Worm (Caenorhabditis elegans) whole organism, late embryonic: ENCODE data around the gene epg-4.

ENCODE experiments used
- C38D4.7 ChIP-seq: fragments of 200-800 bp; sonication (Bioruptor generic); optimal IDR thresholded peaks from 2 replicates; lab custom pipeline; 2018; ENCODE audit warnings: mild to moderate bottlenecking, missing genetic modification characterization, moderate library complexity, missing compliant biosample characterization
- K02D7.2 ChIP-seq: sonication (generic microtip); optimal IDR thresholded peaks from 2 replicates; lab custom pipeline; 2017; ENCODE audit warnings: mild to moderate bottlenecking, missing genetic modification characterization, missing compliant biosample characterization
- ahr-1 ChIP-seq: sonication (generic microtip); optimal IDR thresholded peaks from 2 replicates; lab custom pipeline; 2016; ENCODE audit warnings: missing genetic modification characterization, missing compliant biosample characterization
- ama-1 ChIP-seq: fragments of 150-350 bp; optimal IDR thresholded peaks from 2 replicates; lab custom pipeline; 2014
- ceh-14 ChIP-seq: sonication (generic microtip); optimal IDR thresholded peaks from 2 replicates; lab custom pipeline; 2016; ENCODE audit warnings: missing genotype, missing genetic modification characterization, missing compliant biosample characterization
- ceh-18 ChIP-seq: sonication (generic microtip); optimal IDR thresholded peaks from 2 replicates; lab custom pipeline; 2016; ENCODE audit warnings: missing genetic modification characterization, missing compliant biosample characterization
- ceh-19 ChIP-seq: fragments of 200-800 bp; sonication (Bioruptor generic); optimal IDR thresholded peaks from 2 replicates; lab custom pipeline; 2018; ENCODE audit warnings: mild to moderate bottlenecking, missing genetic modification characterization, missing compliant biosample characterization
- ceh-24 ChIP-seq: sonication (generic microtip); optimal IDR thresholded peaks from 2 replicates; lab custom pipeline; 2016; ENCODE audit warnings: mild to moderate bottlenecking, missing genetic modification characterization, missing compliant biosample characterization
- ceh-31 ChIP-seq: sonication (generic microtip); optimal IDR thresholded peaks from 2 replicates; lab custom pipeline; 2016; ENCODE audit warnings: missing genetic modification characterization, missing compliant biosample characterization
- ceh-45 ChIP-seq: fragments of 200-800 bp; sonication (Bioruptor generic); IDR thresholded peaks from 2 replicates; pipeline ENCODE4 v1.3.6; 2022; ENCODE audit warnings: missing genetic modification reagents, missing genetic modification characterization, missing compliant biosample characterization
- ceh-6 ChIP-seq: fragments of 200-800 bp; sonication (Bioruptor generic); optimal IDR thresholded peaks from 2 replicates; lab custom pipeline; 2018; ENCODE audit warnings: mild to moderate bottlenecking, missing genetic modification characterization, missing compliant biosample characterization
- che-1 ChIP-seq: sonication (generic microtip); optimal IDR thresholded peaks from 2 replicates; lab custom pipeline; 2016; ENCODE audit warnings: mild to moderate bottlenecking, missing genetic modification characterization, missing compliant biosample characterization
- elt-2 ChIP-seq: sonication (generic microtip); optimal IDR thresholded peaks from 2 replicates; lab custom pipeline; 2016; ENCODE audit warnings: missing genetic modification reagents, missing genetic modification characterization, missing compliant biosample characterization
- elt-4 ChIP-seq: sonication (generic microtip); optimal IDR thresholded peaks from 2 replicates; lab custom pipeline; 2016; ENCODE audit warnings: missing genetic modification characterization, missing compliant biosample characterization
- ets-4 ChIP-seq: sonication (generic microtip); optimal IDR thresholded peaks from 2 replicates; lab custom pipeline; 2016; ENCODE audit warnings: missing genetic modification characterization, missing compliant biosample characterization
- eyg-1 ChIP-seq: sonication (generic microtip); optimal IDR thresholded peaks from 2 replicates; lab custom pipeline; 2016; ENCODE audit warnings: missing genotype, missing genetic modification characterization, missing compliant biosample characterization
- fkh-10 ChIP-seq: fragments of 150-350 bp; optimal IDR thresholded peaks from 2 replicates; lab custom pipeline; 2014; ENCODE audit warnings: missing biosample characterization, missing genetic modification reagents, missing genetic modification characterization
- hlh-13 ChIP-seq: fragments of 200-800 bp; sonication (Bioruptor generic); optimal IDR thresholded peaks from 2 replicates; lab custom pipeline; 2018; ENCODE audit warnings: mild to moderate bottlenecking, missing genetic modification characterization, missing compliant biosample characterization
- hlh-30 ChIP-seq: sonication (generic microtip); optimal IDR thresholded peaks from 2 replicates; lab custom pipeline; 2017; ENCODE audit warnings: antibody characterized with exemption, missing genetic modification characterization, missing compliant biosample characterization; ENCODE audit not compliant: insufficient read depth
- hlh-8 ChIP-seq: sonication (generic microtip); optimal IDR thresholded peaks from 2 replicates; lab custom pipeline; 2016; ENCODE audit warnings: missing genotype, missing genetic modification characterization, missing compliant biosample characterization
- madf-2 ChIP-seq: sonication (generic microtip); optimal IDR thresholded peaks from 2 replicates; lab custom pipeline; 2017; ENCODE audit warnings: missing genetic modification characterization, missing compliant biosample characterization
- nfya-1 ChIP-seq: sonication (generic microtip); optimal IDR thresholded peaks from 2 replicates; lab custom pipeline; 2017; ENCODE audit warnings: missing genetic modification characterization, mild to moderate bottlenecking, missing compliant biosample characterization, antibody characterized with exemption, moderate library complexity
- nhr-11 ChIP-seq: fragments of 150-350 bp; optimal IDR thresholded peaks from 2 replicates; lab custom pipeline; 2014; ENCODE audit warnings: missing biosample characterization, missing genetic modification characterization
- pag-3 ChIP-seq: sonication (generic microtip); optimal IDR thresholded peaks from 2 replicates; lab custom pipeline; 2016; ENCODE audit warnings: missing compliant biosample characterization, missing genetic modification characterization, borderline replicate concordance
- pax-1 ChIP-seq: fragments of 150-350 bp; optimal IDR thresholded peaks from 2 replicates; lab custom pipeline; 2014; ENCODE audit warnings: missing biosample characterization, missing genetic modification characterization
- pha-4 ChIP-seq: fragments of 150-350 bp; optimal IDR thresholded peaks from 2 replicates; lab custom pipeline; 2018; ENCODE audit warnings: missing biosample characterization, missing genetic modification reagents, missing genetic modification characterization
- pqm-1 ChIP-seq: sonication (generic microtip); optimal IDR thresholded peaks from 2 replicates; lab custom pipeline; 2016; ENCODE audit warnings: missing genetic modification characterization, missing compliant biosample characterization
- pros-1 ChIP-seq: fragments of 150-350 bp; optimal IDR thresholded peaks from 2 replicates; lab custom pipeline; 2014; ENCODE audit warnings: missing biosample characterization, missing genetic modification reagents, missing genetic modification characterization
- ref-2 ChIP-seq: sonication (generic microtip); optimal IDR thresholded peaks from 2 replicates; lab custom pipeline; 2016; ENCODE audit warnings: missing genetic modification characterization, missing compliant biosample characterization
- sdc-2 ChIP-seq: sonication (generic microtip); optimal IDR thresholded peaks from 2 replicates; lab custom pipeline; 2016; ENCODE audit warnings: missing genotype, missing genetic modification characterization, missing compliant biosample characterization
- sox-2 ChIP-seq: fragments of 200-800 bp; sonication (Bioruptor generic); IDR thresholded peaks from 2 replicates; pipeline ENCODE4 v1.3.6; 2022; ENCODE audit warnings: missing genetic modification reagents, missing genetic modification characterization, missing compliant biosample characterization
- sox-4 ChIP-seq: sonication (generic microtip); optimal IDR thresholded peaks from 2 replicates; lab custom pipeline; 2017; ENCODE audit warnings: mild to moderate bottlenecking, missing genetic modification characterization, inconsistent platforms, missing compliant biosample characterization
- syd-9 ChIP-seq: sonication (generic microtip); optimal IDR thresholded peaks from 2 replicates; lab custom pipeline; 2016; ENCODE audit warnings: mild to moderate bottlenecking, missing genetic modification characterization, moderate library complexity, missing compliant biosample characterization
- unc-3 ChIP-seq, 2 experiments: fragments of 200-800 bp in 1 of 2; sonication (Bioruptor generic) in 1 of 2; sonication (generic microtip) in 1 of 2; conservative IDR thresholded peaks in 1 of 2; optimal IDR thresholded peaks in 1 of 2; 2 replicates each; pipeline versions ENCODE4 v1.3.6 to Lab custom; 2016 to 2022; ENCODE audit warnings: missing compliant biosample characterization in 2 of 2, missing genetic modification characterization in 2 of 2, missing genetic modification reagents in 1 of 2
- unc-42 ChIP-seq: sonication (generic microtip); optimal IDR thresholded peaks from 2 replicates; lab custom pipeline; 2016; ENCODE audit warnings: missing genotype, missing genetic modification characterization, missing compliant biosample characterization
- unc-86 ChIP-seq: sonication (generic microtip); optimal IDR thresholded peaks from 2 replicates; lab custom pipeline; 2016; ENCODE audit warnings: missing genetic modification characterization, missing compliant biosample characterization
- zip-5 ChIP-seq: sonication (generic microtip); optimal IDR thresholded peaks from 2 replicates; lab custom pipeline; 2016; ENCODE audit warnings: missing genetic modification characterization, missing compliant biosample characterization

epg-4 gene

DNA sequence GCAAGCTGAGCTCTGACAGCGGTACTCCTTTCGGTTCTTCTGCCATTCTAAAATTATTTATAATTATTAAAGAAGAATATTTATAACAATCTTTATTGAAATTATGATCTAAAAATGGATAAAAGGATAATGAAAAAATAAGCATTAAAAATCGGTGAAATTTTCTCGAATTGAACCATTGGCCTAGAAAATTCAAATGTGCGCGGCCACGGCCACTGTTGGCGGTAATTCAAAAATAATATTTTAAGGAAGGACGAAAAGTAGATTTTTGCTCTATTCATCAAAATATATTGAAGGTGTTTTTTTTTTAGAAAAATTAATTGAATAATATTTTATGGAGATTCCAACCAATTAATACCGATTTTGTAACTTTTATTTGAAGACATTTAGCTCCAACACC is 16.9 kb downstream of the epg-4 start, which contains the start of gene pfd-5 (continued):
- TF ChIP-seq sox-4 (tag; lab: Kevin White, UChicago) (no peak), ceh-14 (peak; percentile 73), syd-9 (tag; lab: Kevin White, UChicago) (no peak), ceh-6 (GFP tag; lab: Kevin White, UChicago) (no peak), nfya-1 (peak; percentile 46), ceh-31 (peak; percentile 91), unc-42 (tag; lab: Kevin White, UChicago) (peak; percentile 23), sdc-2 (peak; percentile 21), zip-5 (peak; percentile 90), C38D4.7 (no peak), elt-2 (peak; percentile 69), ahr-1 (tag; lab: Kevin White, UChicago) (peak; percentile 20), madf-2 (peak; percentile 20), hlh-8 (tag; lab: Kevin White, UChicago) (peak; percentile 94), sox-2 (no peak), ceh-19 (GFP tag; lab: Kevin White, UChicago) (no peak), hlh-13 (no peak), eyg-1 (tag; lab: Kevin White, UChicago) (peak; percentile 29), pha-4 (tag; lab: Kevin White, UChicago) (no peak), hlh-30 (tag; lab: Kevin White, UChicago) (no peak), K02D7.2 (tag; lab: Kevin White, UChicago) (no peak), pqm-1 (peak; percentile 58), fkh-10 (GFP tag; lab: Kevin White, UChicago) (no peak), pag-3 (no peak), elt-4 (tag; lab: Kevin White, UChicago) (no peak), unc-3 (GFP tag; conservative IDR thresholded peaks at IDR 0.05; lab: Robert Waterston, UW) (no peak; the same call in 1 of the 2 replicates), unc-3 (tag; optimal IDR thresholded peaks at IDR 0.05; lab: Kevin White, UChicago) (peak; percentile 12)

DNA sequence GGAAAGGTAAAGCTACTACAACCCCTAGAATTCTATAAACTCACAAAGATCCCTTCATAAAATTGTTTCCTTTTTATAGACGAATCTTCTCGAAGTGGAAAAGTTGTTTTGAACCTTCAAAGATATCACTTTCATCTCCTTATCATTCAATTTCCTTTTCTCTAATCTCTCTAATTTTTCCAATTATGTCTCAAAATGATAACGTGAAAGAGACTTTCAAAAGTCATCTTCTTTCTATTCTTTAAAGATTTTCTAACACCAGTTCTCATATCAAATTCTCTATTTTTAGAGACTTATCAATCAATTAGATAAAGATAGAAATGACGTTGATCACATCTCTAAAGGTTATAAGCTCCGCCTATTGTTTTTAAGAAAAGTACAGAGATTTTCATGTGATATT is 17.5 kb downstream of the epg-4 start:
- no peak for TF ChIP-seq ref-2 (tag; lab: Kevin White, UChicago)
- no peak for TF ChIP-seq hlh-30 (tag; lab: Kevin White, UChicago)

DNA sequence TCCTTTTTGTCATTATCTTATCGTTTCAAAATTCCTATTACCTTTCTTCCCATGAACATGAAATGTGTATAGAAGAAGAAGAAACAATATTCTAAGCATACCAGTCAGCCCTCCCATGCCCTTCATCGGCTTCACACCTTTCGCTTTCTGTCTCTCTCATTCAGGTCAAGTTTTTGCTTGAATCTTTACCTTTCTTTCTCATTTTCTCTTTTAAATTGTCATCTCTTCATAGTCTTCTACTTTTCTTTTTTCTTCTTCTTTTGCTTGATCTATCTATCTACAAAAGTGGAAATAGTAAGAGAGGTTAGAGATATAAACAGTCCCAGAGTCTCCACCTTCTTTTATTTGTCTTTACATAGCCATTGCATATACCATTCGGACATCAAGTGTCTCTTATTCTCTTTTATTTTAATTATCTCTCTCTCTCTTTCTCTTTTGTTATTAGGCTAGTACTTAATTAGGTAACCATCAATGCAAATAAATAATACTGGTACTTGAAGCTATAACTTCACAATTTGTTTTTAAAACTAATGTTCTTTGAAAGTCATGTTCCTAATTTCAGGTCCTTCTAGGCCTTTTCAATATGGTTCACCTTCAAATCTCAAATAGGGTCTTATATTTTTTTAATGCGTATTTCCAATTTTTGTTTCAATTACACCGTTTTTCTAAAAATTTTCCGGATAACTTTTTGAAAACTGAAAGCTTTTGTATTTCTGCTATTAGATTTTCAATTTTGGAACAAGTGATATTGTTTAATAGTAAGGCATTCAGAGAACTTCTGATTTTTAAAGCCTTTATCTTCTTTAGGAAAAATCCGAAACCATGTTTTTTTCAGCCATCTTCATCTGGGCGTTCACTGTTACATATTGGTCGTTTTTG is 19.6 kb downstream of the epg-4 start, which contains the start of gene dpy-31:
dpy-31 (plus strand) TSS at position 829 of the 879 bp plus-strand sequence.
- TF ChIP-seq madf-2 (no peak), ceh-14 (no peak), ref-2 (tag; lab: Kevin White, UChicago) (no peak), nhr-11 (tag; lab: Kevin White, UChicago) (no peak), pros-1 (no peak), ceh-6 (GFP tag; lab: Kevin White, UChicago) (no peak), ets-4 (tag; lab: Kevin White, UChicago) (no peak), hlh-8 (tag; lab: Kevin White, UChicago) (no peak), unc-86 (tag; lab: Kevin White, UChicago) (no peak)

DNA sequence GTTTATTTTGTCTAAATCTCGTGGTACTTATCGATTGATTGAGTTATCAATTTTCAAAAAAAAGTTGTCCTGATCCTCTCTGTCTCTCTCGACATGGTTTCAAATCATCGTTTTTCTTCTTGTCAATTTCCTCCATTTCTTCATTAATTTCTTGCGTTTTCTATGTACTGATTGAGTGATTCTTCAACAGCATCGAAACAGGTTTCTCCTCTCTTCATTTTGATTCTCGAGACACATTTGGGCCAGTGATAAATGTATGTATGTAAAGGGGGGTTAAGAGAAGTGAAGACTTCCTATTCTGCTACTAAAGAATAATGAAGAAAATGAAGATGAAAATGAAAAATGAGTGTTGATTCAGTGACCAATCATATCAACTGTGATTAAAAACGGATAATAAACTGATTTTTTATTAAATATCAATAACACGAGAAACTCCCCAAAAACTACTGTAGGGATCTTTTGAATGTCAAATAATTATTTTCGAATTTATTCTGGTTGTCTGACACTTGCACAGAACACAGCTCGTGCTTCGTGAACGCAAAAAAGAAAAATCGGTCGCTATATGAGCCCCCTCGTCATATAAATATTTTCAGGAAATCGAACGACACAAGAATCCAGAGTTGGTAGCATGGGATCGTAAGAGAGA is 21.3 kb downstream of the epg-4 start:
- TF ChIP-seq ama-1 (lab: Kevin White, UChicago), result no peak
- TF ChIP-seq hlh-30 (tag; lab: Kevin White, UChicago), result no peak
- TF ChIP-seq pag-3, result no peak
- TF ChIP-seq ceh-18 (tag; lab: Kevin White, UChicago), result no peak
- no peak for TF ChIP-seq ceh-24 (tag; lab: Kevin White, UChicago)
- no peak for TF ChIP-seq ceh-19 (GFP tag; lab: Kevin White, UChicago)
- no peak for TF ChIP-seq ceh-45 (GFP tag; lab: Robert Waterston, UW)
- TF ChIP-seq che-1 (tag; lab: Kevin White, UChicago), result no peak
- no peak for TF ChIP-seq pax-1 (tag; lab: Kevin White, UChicago)
- TF ChIP-seq ceh-14, result no peak
- no peak for TF ChIP-seq ceh-31
- no peak for TF ChIP-seq sox-2
- TF ChIP-seq C38D4.7, result no peak
